Worm (Caenorhabditis elegans) whole organism, L4 larva: ENCODE results near the gene ZK856.16.

ENCODE experiments used
- D1046.2 ChIP-seq: fragments of 200-800 bp; sonication (Bioruptor generic); IDR thresholded peaks from 2 replicates; pipeline ENCODE4 v1.3.6; 2022; ENCODE audit warnings: missing genetic modification characterization, missing compliant biosample characterization
- F26F4.8 ChIP-seq: fragments of 200-800 bp; sonication (Bioruptor generic); conservative IDR thresholded peaks from 2 replicates; pipeline ENCODE4 v1.3.6; 2022; ENCODE audit warnings: missing genetic modification characterization, missing compliant biosample characterization
- F49E8.2 ChIP-seq: sonication (generic microtip); optimal IDR thresholded peaks from 2 replicates; lab custom pipeline; 2016; ENCODE audit warnings: missing compliant biosample characterization, mild to moderate bottlenecking, missing genetic modification characterization, borderline replicate concordance
- R02D3.7 ChIP-seq: fragments of 150-350 bp; sonication (generic microtip); optimal IDR thresholded peaks from 3 replicates; lab custom pipeline; 2014; ENCODE audit warnings: missing biosample characterization, missing genetic modification characterization
- Y48G9A.11 ChIP-seq: fragments of 200-800 bp; sonication (Bioruptor generic); IDR thresholded peaks from 2 replicates; pipeline ENCODE4 v1.3.6; 2022; ENCODE audit warnings: missing genetic modification reagents, missing genetic modification characterization, missing compliant biosample characterization
- ZK337.2 ChIP-seq: fragments of 200-800 bp; sonication (Bioruptor generic); IDR thresholded peaks from 2 replicates; pipeline ENCODE4 v1.3.6; 2022; ENCODE audit warnings: missing genetic modification reagents, missing genetic modification characterization, missing compliant biosample characterization
- ZK546.5 ChIP-seq, 2 experiments: sonication (generic microtip); optimal IDR thresholded peaks; 2 replicates each; lab custom pipeline; 2017; ENCODE audit warnings: missing biosample characterization in 2 of 2, missing genetic modification characterization in 2 of 2
- aha-1 ChIP-seq: fragments of 150-350 bp; peaks from one replicate; lab custom pipeline; 2014; ENCODE audit warnings: missing biosample characterization, missing genetic modification characterization
- aly-2 ChIP-seq: sonication (generic microtip); optimal IDR thresholded peaks from 2 replicates; lab custom pipeline; 2018; ENCODE audit warnings: missing biosample characterization, missing genetic modification characterization
- ama-1 ChIP-seq: fragments of 150-350 bp; optimal IDR thresholded peaks from 2 replicates; lab custom pipeline; 2014; ENCODE audit warnings: inconsistent platforms, mixed read lengths
- attf-4 ChIP-seq: sonication (generic microtip); optimal IDR thresholded peaks from 3 replicates; lab custom pipeline; 2017; ENCODE audit warnings: missing biosample characterization, missing genetic modification characterization
- ceh-20 ChIP-seq: fragments of 200-800 bp; sonication (Bioruptor generic); IDR thresholded peaks from 2 replicates; pipeline ENCODE4 v1.3.6; 2022; ENCODE audit warnings: missing genetic modification reagents, missing genetic modification characterization, missing compliant biosample characterization
- ceh-28 ChIP-seq: fragments of 150-350 bp; optimal IDR thresholded peaks from 2 replicates; lab custom pipeline; 2014; ENCODE audit warnings: missing biosample characterization, missing genetic modification reagents, missing genetic modification characterization
- ces-1 ChIP-seq: fragments of 150-350 bp; sonication (generic microtip); optimal IDR thresholded peaks from 4 replicates; lab custom pipeline; 2014; ENCODE audit warnings: missing biosample characterization, missing genetic modification reagents, missing genetic modification characterization
- daf-16 ChIP-seq, 3 experiments: sonication (generic microtip); optimal IDR thresholded peaks; 2 replicates each; lab custom pipeline; 2016 to 2017; ENCODE audit warnings: missing genetic modification characterization in 3 of 3, missing genetic modification reagents in 3 of 3, mild to moderate bottlenecking in 2 of 3, missing compliant biosample characterization in 2 of 3, missing biosample characterization in 1 of 3, moderate library complexity in 1 of 3
- daf-8 ChIP-seq: fragments of 200-800 bp; sonication (Bioruptor generic); IDR thresholded peaks from 2 replicates; pipeline ENCODE4 v1.3.6; 2022; ENCODE audit warnings: missing genetic modification characterization, missing compliant biosample characterization
- dmd-9 ChIP-seq: fragments of 200-800 bp; sonication (Bioruptor generic); IDR thresholded peaks from 2 replicates; pipeline ENCODE4 v1.3.6; 2022; ENCODE audit warnings: missing genetic modification reagents, missing genetic modification characterization, missing compliant biosample characterization
- duxl-1 ChIP-seq: sonication (generic microtip); optimal IDR thresholded peaks from 2 replicates; lab custom pipeline; 2016; ENCODE audit warnings: mild to moderate bottlenecking, missing genetic modification characterization, moderate library complexity, missing compliant biosample characterization; ENCODE audit not compliant: poor library complexity
- dve-1 ChIP-seq: sonication (generic microtip); optimal IDR thresholded peaks from 2 replicates; lab custom pipeline; 2017; ENCODE audit warnings: antibody characterized with exemption, mild to moderate bottlenecking, missing genetic modification characterization, missing compliant biosample characterization; ENCODE audit not compliant: insufficient read depth
- egl-43 ChIP-seq: fragments of 200-800 bp; sonication (Bioruptor generic); IDR thresholded peaks from 2 replicates; pipeline ENCODE4 v1.3.6; 2022; ENCODE audit warnings: missing genetic modification reagents, missing genetic modification characterization, missing compliant biosample characterization
- fkh-10 ChIP-seq: fragments of 150-350 bp; optimal IDR thresholded peaks from 2 replicates; lab custom pipeline; 2014; ENCODE audit warnings: missing biosample characterization, missing genetic modification reagents, missing genetic modification characterization
- fos-1 ChIP-seq: fragments of 150-350 bp; optimal IDR thresholded peaks from 2 replicates; lab custom pipeline; 2014; ENCODE audit warnings: missing biosample characterization, missing genetic modification characterization
- hlh-11 ChIP-seq: fragments of 200-800 bp; sonication (Bioruptor generic); optimal IDR thresholded peaks from 2 replicates; lab custom pipeline; 2018; ENCODE audit warnings: mild to moderate bottlenecking, missing genetic modification characterization, missing compliant biosample characterization
- lim-7 ChIP-seq: fragments of 200-800 bp; sonication (Bioruptor generic); IDR thresholded peaks from 2 replicates; pipeline ENCODE4 v1.3.6; 2022; ENCODE audit warnings: missing genetic modification characterization, missing compliant biosample characterization
- lin-1 ChIP-seq: fragments of 200-800 bp; sonication (Bioruptor generic); IDR thresholded peaks from 2 replicates; pipeline ENCODE4 v1.3.6; 2022; ENCODE audit warnings: missing genetic modification reagents, missing genetic modification characterization, missing compliant biosample characterization
- lin-13 ChIP-seq: fragments of 150-350 bp; optimal IDR thresholded peaks from 2 replicates; lab custom pipeline; 2014; ENCODE audit warnings: missing biosample characterization, missing genetic modification reagents, missing genetic modification characterization
- mdl-1 ChIP-seq, 2 experiments: fragments of 150-350 bp in 1 of 2; sonication (generic microtip) in 1 of 2; optimal IDR thresholded peaks; 2 replicates each; lab custom pipeline; 2014 to 2017; ENCODE audit warnings: missing biosample characterization in 2 of 2, missing genetic modification characterization in 2 of 2
- mxl-3 ChIP-seq: fragments of 200-800 bp; sonication (Bioruptor generic); optimal IDR thresholded peaks from 2 replicates; lab custom pipeline; 2018; ENCODE audit warnings: mild to moderate bottlenecking, missing genetic modification characterization, missing compliant biosample characterization
- nhr-11 ChIP-seq: fragments of 150-350 bp; optimal IDR thresholded peaks from 2 replicates; lab custom pipeline; 2014; ENCODE audit warnings: missing biosample characterization, missing genetic modification characterization
- nhr-111 ChIP-seq: fragments of 200-800 bp; sonication (Bioruptor generic); optimal IDR thresholded peaks from 2 replicates; lab custom pipeline; 2018; ENCODE audit warnings: mild to moderate bottlenecking, missing genetic modification characterization, missing compliant biosample characterization
- nhr-237 ChIP-seq: sonication (generic microtip); optimal IDR thresholded peaks from 2 replicates; lab custom pipeline; 2017; ENCODE audit warnings: missing biosample characterization, missing genetic modification characterization
- nhr-25 ChIP-seq: sonication (generic microtip); optimal IDR thresholded peaks from 2 replicates; lab custom pipeline; 2017; ENCODE audit warnings: missing genetic modification characterization, mild to moderate bottlenecking, missing compliant biosample characterization, antibody characterized with exemption, moderate library complexity, borderline replicate concordance; ENCODE audit not compliant: insufficient read depth
- nhr-41 ChIP-seq: fragments of 200-800 bp; sonication (Bioruptor generic); IDR thresholded peaks from 2 replicates; pipeline ENCODE4 v1.3.6; 2022; ENCODE audit warnings: missing genetic modification reagents, missing genetic modification characterization, missing compliant biosample characterization
- nhr-42 ChIP-seq: fragments of 200-800 bp; sonication (Bioruptor generic); IDR thresholded peaks from 2 replicates; pipeline ENCODE4 v1.3.6; 2022; ENCODE audit warnings: missing genetic modification characterization, missing compliant biosample characterization
- nhr-48 ChIP-seq: sonication (generic microtip); optimal IDR thresholded peaks from 2 replicates; lab custom pipeline; 2016; ENCODE audit warnings: mild to moderate bottlenecking, missing genetic modification characterization, missing compliant biosample characterization
- nhr-6 ChIP-seq: fragments of 150-350 bp; optimal IDR thresholded peaks from 2 replicates; lab custom pipeline; 2014; ENCODE audit warnings: missing biosample characterization, missing genetic modification characterization
- nhr-76 ChIP-seq: fragments of 150-350 bp; optimal IDR thresholded peaks from 2 replicates; lab custom pipeline; 2014; ENCODE audit warnings: missing biosample characterization, missing genetic modification characterization
- nhr-77 ChIP-seq: fragments of 150-350 bp; optimal IDR thresholded peaks from 2 replicates; lab custom pipeline; 2014; ENCODE audit warnings: missing biosample characterization, missing genetic modification characterization
- pqm-1 ChIP-seq: sonication (generic microtip); optimal IDR thresholded peaks from 2 replicates; lab custom pipeline; 2017; ENCODE audit warnings: missing biosample characterization, missing genetic modification characterization
- rbr-2 ChIP-seq: sonication (generic microtip); optimal IDR thresholded peaks from 2 replicates; lab custom pipeline; 2016; ENCODE audit warnings: missing genotype, missing genetic modification characterization, missing compliant biosample characterization
- saeg-2 ChIP-seq: fragments of 200-800 bp; sonication (Bioruptor generic); IDR thresholded peaks from 2 replicates; pipeline ENCODE4 v1.3.6; 2022; ENCODE audit warnings: missing genetic modification reagents, missing genetic modification characterization, missing compliant biosample characterization
- sdz-12 ChIP-seq: fragments of 200-800 bp; sonication (Bioruptor generic); optimal IDR thresholded peaks from 2 replicates; lab custom pipeline; 2018; ENCODE audit warnings: mild to moderate bottlenecking, missing genetic modification characterization, missing compliant biosample characterization
- set-16 ChIP-seq: fragments of 200-800 bp; sonication (Bioruptor generic); IDR thresholded peaks from 2 replicates; pipeline ENCODE4 v1.3.6; 2022; ENCODE audit warnings: missing genetic modification reagents, missing genetic modification characterization, missing compliant biosample characterization
- skn-1 ChIP-seq: fragments of 150-350 bp; optimal IDR thresholded peaks from 2 replicates; lab custom pipeline; 2014; ENCODE audit warnings: missing biosample characterization, missing genetic modification characterization
- spr-1 ChIP-seq: sonication (generic microtip); optimal IDR thresholded peaks from 2 replicates; lab custom pipeline; 2016; ENCODE audit warnings: mild to moderate bottlenecking, missing genetic modification characterization, missing compliant biosample characterization
- unc-130 ChIP-seq: sonication (generic microtip); optimal IDR thresholded peaks from 2 replicates; lab custom pipeline; 2016; ENCODE audit warnings: missing genetic modification reagents, missing genetic modification characterization, missing compliant biosample characterization
- unc-62 ChIP-seq, 3 experiments: fragments of 150-350 bp in 1 of 3; sonication (generic microtip); optimal IDR thresholded peaks in 2 of 3; peaks in 1 of 3; 1 replicate in 1 of 3; 2 replicates in 2 of 3; lab custom pipeline; 2014 to 2017; ENCODE audit warnings: missing biosample characterization in 3 of 3, missing genetic modification characterization in 3 of 3, missing genetic modification reagents in 3 of 3, missing genotype in 1 of 3
- zfp-2 ChIP-seq: sonication (generic microtip); optimal IDR thresholded peaks from 2 replicates; lab custom pipeline; 2016; ENCODE audit warnings: mild to moderate bottlenecking, missing genetic modification characterization, missing compliant biosample characterization
- zip-11 ChIP-seq: fragments of 200-800 bp; sonication (Bioruptor generic); IDR thresholded peaks from 2 replicates; pipeline ENCODE4 v1.3.6; 2022; ENCODE audit warnings: missing genetic modification characterization, missing compliant biosample characterization
- ztf-7 ChIP-seq: fragments of 150-350 bp; optimal IDR thresholded peaks from 2 replicates; lab custom pipeline; 2014; ENCODE audit warnings: missing biosample characterization, missing genetic modification characterization

The ZK856.16 gene

ce11 chrV:10246443-10246885, 41.1 kb upstream of the ZK856.16 start (continued):
- TF ChIP-seq attf-4 (tag; lab: Kevin White, UChicago) (no peak), hlh-11 (tag; lab: Kevin White, UChicago) (peak; percentile 40), rbr-2 (peak; percentile 53), unc-62 (GFP tag; optimal IDR thresholded peaks at IDR 0.05 in 1 of 2; lab: Kevin White, UChicago) (peak in 1 of 2 experiments; percentile 95), unc-62 (tag; optimal IDR thresholded peaks at IDR 0.05; lab: Kevin White, UChicago) (no peak), lin-13 (no peak), spr-1 (tag; lab: Kevin White, UChicago) (no peak), ceh-20 (GFP tag; lab: Robert Waterston, UW) (no peak), set-16 (no peak), F26F4.8 (no peak), mdl-1 (tag; optimal IDR thresholded peaks at IDR 0.05; lab: Kevin White, UChicago) (peak; percentile 22 to 98), nhr-77 (tag; lab: Kevin White, UChicago) (no peak), aha-1 (tag; lab: Kevin White, UChicago) (peak; percentile 96), lin-1 (no peak), aly-2 (tag; lab: Kevin White, UChicago) (no peak), saeg-2 (GFP tag; lab: Robert Waterston, UW) (no peak), nhr-41 (no peak), Y48G9A.11 (GFP tag; lab: Robert Waterston, UW) (no peak)

- TF ChIP-seq nhr-237 (tag; lab: Kevin White, UChicago) (no peak), daf-16 (GFP tag; optimal IDR thresholded peaks at IDR 0.05; lab: Kevin White, UChicago) (no peak), daf-16 (tag; optimal IDR thresholded peaks at IDR 0.05; lab: Kevin White, UChicago) (peak; percentile 100), nhr-41 (no peak), set-16 (no peak), mxl-3 (GFP tag; lab: Kevin White, UChicago) (no peak), ZK546.5 (tag; optimal IDR thresholded peaks at IDR 0.05; lab: Kevin White, UChicago) (no peak), R02D3.7 (no peak), nhr-6 (tag; lab: Kevin White, UChicago) (no peak), ama-1 (lab: Kevin White, UChicago) (no peak), fos-1 (tag; lab: Kevin White, UChicago) (no peak), sdz-12 (no peak), ces-1 (GFP tag; lab: Kevin White, UChicago) (no peak), nhr-11 (no peak), aha-1 (tag; lab: Kevin White, UChicago) (no peak), lin-13 (no peak), zip-11 (GFP tag; lab: Robert Waterston, UW) (no peak), D1046.2 (no peak), dmd-9 (GFP tag; lab: Robert Waterston, UW) (no peak), rbr-2 (no peak), nhr-25 (tag; lab: Kevin White, UChicago) (no peak), nhr-76 (no peak), skn-1 (no peak), nhr-77 (tag; lab: Kevin White, UChicago) (peak; percentile 34), zfp-2 (no peak), attf-4 (tag; lab: Kevin White, UChicago) (no peak), unc-130 (no peak), lim-7 (no peak), nhr-111 (GFP tag; lab: Kevin White, UChicago) (no peak), dve-1 (tag; lab: Kevin White, UChicago) (peak; percentile 53), F49E8.2 (no peak), ceh-28 (tag; lab: Kevin White, UChicago) (no peak), ZK337.2 (GFP tag; lab: Robert Waterston, UW) (no peak), pqm-1 (peak; percentile 22), egl-43 (GFP tag; lab: Robert Waterston, UW) (no peak), hlh-11 (tag; lab: Kevin White, UChicago) (peak; percentile 45), duxl-1 (tag; lab: Kevin White, UChicago) (no peak), ztf-7 (tag; lab: Kevin White, UChicago) (no peak), fkh-10 (GFP tag; lab: Kevin White, UChicago) (no peak), nhr-48 (tag; lab: Kevin White, UChicago) (no peak), nhr-42 (no peak), daf-8 (GFP tag; lab: Robert Waterston, UW) (no peak)
These were observed 40.2 kb upstream of the ZK856.16 start for ce11 chrV:10245615-10246014.
